Fruit fly (Drosophila melanogaster): Measurements from ENCODE around the gene CG8461.

Gene CG8461

DNA sequence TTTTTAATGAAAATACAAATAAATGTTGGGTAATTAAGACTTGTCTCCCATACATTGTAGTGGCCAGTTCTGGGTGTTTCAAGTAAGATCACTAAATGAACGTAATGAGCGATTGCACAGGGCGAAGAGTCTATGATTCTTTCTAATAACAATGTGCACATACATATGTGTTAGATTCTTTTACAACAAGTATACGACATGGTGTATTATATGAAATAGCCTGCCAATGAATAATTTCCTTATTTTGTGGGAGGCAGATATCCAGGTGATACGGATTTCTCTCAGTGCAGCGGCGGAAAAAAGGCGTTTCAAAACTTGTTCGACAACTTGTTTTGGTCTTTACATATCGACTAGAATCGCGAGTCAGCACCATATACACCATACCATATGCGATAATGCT, 39.9 kb downstream of the CG8461 start (continued):
- TF ChIP-seq caup (GFP tag; optimal IDR thresholded peaks at IDR 0.05; ENCODE audit: severe bottlenecking) (peak; percentile 70), onecut (GFP tag; IDR thresholded peaks at IDR 0.05) (no peak; the same call in 1 of the 2 replicates), crol (GFP tag; IDR thresholded peaks at IDR 0.05) (no peak), hth (optimal IDR thresholded peaks at IDR 0.05) (no peak), CG6683 (GFP tag; optimal IDR thresholded peaks at IDR 0.05) (no peak), knrl (GFP tag; IDR thresholded peaks at IDR 0.05; ENCODE audit: partially characterized antibody) (no peak), CG9797 (GFP tag; optimal IDR thresholded peaks at IDR 0.05) (no peak), dmrt99B (tag; optimal IDR thresholded peaks at IDR 0.05) (no peak), CG6175 (GFP tag; IDR thresholded peaks at IDR 0.05) (no peak), disco-r (GFP tag; optimal IDR thresholded peaks at IDR 0.05) (peak; percentile 34), MBD-R2 (GFP tag; IDR thresholded peaks at IDR 0.05) (peak; percentile 37; the same call in 1 of the 2 replicates), D19A (tag; optimal IDR thresholded peaks at IDR 0.05) (peak; percentile 20), cwo (GFP tag; optimal IDR thresholded peaks at IDR 0.05) (no peak), H15 (GFP tag; IDR thresholded peaks at IDR 0.05) (peak; percentile 32; the same call in 1 of the 3 replicates), Dbx (GFP tag; IDR thresholded peaks at IDR 0.05) (peak; percentile 83), CG1792 (GFP tag; optimal IDR thresholded peaks at IDR 0.05) (peak; percentile 18), CG13775 (GFP tag; optimal IDR thresholded peaks at IDR 0.05) (peak; percentile 42), CG14667 (GFP tag; IDR thresholded peaks at IDR 0.05) (0 out of 2 replicates have a peak, but pooled peaks have one; percentile 22), Med (GFP tag) (peak; percentile 97), CG34422 (GFP tag; IDR thresholded peaks at IDR 0.05) (0 out of 3 replicates have a peak, but pooled peaks have one; percentile 30), CG12744 (GFP tag; optimal IDR thresholded peaks at IDR 0.05) (peak; percentile 43), ssp (GFP tag; IDR thresholded peaks at IDR 0.05) (no peak), Drgx (GFP tag; IDR thresholded peaks at IDR 0.05) (peak; percentile 82), CG13894 (tag; optimal IDR thresholded peaks at IDR 0.05) (no peak), en (GFP tag; optimal IDR thresholded peaks at IDR 0.05) (peak; percentile 44), ab (GFP tag; optimal IDR thresholded peaks at IDR 0.05) (peak; percentile 42), fu2 (GFP tag; optimal IDR thresholded peaks at IDR 0.05) (peak; percentile 52), eyg (GFP tag; optimal IDR thresholded peaks at IDR 0.05) (peak; percentile 13), CG7556 (GFP tag; optimal IDR thresholded peaks at IDR 0.05) (peak; percentile 40), CG10565 (GFP tag; optimal IDR thresholded peaks at IDR 0.05) (no peak), nmo (GFP tag; optimal IDR thresholded peaks at IDR 0.05) (peak; percentile 52), bsh (GFP tag; optimal IDR thresholded peaks at IDR 0.05) (peak; percentile 6 to 63), CG7271 (tag; optimal IDR thresholded peaks at IDR 0.05) (no peak), CG9437 (GFP tag; optimal IDR thresholded peaks at IDR 0.05) (peak; percentile 31), CG13296 (GFP tag; optimal IDR thresholded peaks at IDR 0.05) (no peak), CG5953 (GFP tag; IDR thresholded peaks at IDR 0.05) (0 out of 2 replicates have a peak, but pooled peaks have one; percentile 25), twi (tag; optimal IDR thresholded peaks at IDR 0.05) (no peak), mam (GFP tag; optimal IDR thresholded peaks at IDR 0.05) (peak; percentile 71), Hey (tag; optimal IDR thresholded peaks at IDR 0.05) (no peak), GATAe (GFP tag; conservative IDR thresholded peaks at IDR 0.05) (no peak), ap (GFP tag; IDR thresholded peaks at IDR 0.05) (0 out of 2 replicates have a peak, but pooled peaks have one; percentile 6), pho (GFP tag; optimal IDR thresholded peaks at IDR 0.05) (peak; percentile 41), Dip2 (GFP tag; IDR thresholded peaks at IDR 0.05) (no peak), Meics (GFP tag; optimal IDR thresholded peaks at IDR 0.05) (peak; percentile 59), CG17186 (GFP tag; optimal IDR thresholded peaks at IDR 0.05) (no peak), ATbp (GFP tag; optimal IDR thresholded peaks at IDR 0.05) (no peak), CG3838 (GFP tag; optimal IDR thresholded peaks at IDR 0.05) (peak; percentile 8), Hsf (GFP tag; optimal IDR thresholded peaks at IDR 0.05) (peak; percentile 32), CG12659 (GFP tag; optimal IDR thresholded peaks at IDR 0.05) (peak; percentile 41), Sin3A (optimal IDR thresholded peaks at IDR 0.05) (no peak), CG34376 (GFP tag; optimal IDR thresholded peaks at IDR 0.05) (no peak), psq (GFP tag; optimal IDR thresholded peaks at IDR 0.05) (no peak)
